Fruit fly (Drosophila melanogaster) whole organism, pupa: ENCODE results near the gene CG2113.

Experiments used
- CG10348 ChIP-seq: fragments of 200-800 bp; sonication (Bioruptor generic); IDR thresholded peaks from 2 replicates; pipeline ENCODE4 v1.3.6; 2022; ENCODE audit warnings: missing biosample characterization, missing genetic modification characterization
- CG12605 ChIP-seq: fragments of 200-800 bp; sonication (Bioruptor generic); IDR thresholded peaks from 2 replicates; pipeline ENCODE4 v1.3.6; 2022; ENCODE audit warnings: missing biosample characterization, missing genetic modification characterization
- CG13204 ChIP-seq: fragments of 200-800 bp; sonication (Bioruptor generic); optimal IDR thresholded peaks from 2 replicates; lab custom pipeline; 2018; ENCODE audit warnings: missing biosample characterization, mild to moderate bottlenecking, missing genetic modification characterization, moderate library complexity
- CG14655 ChIP-seq: fragments of 200-800 bp; sonication (Bioruptor generic); optimal IDR thresholded peaks from 3 replicates; lab custom pipeline; 2017; ENCODE audit warnings: mild to moderate bottlenecking, missing biosample characterization, missing genetic modification reagents, missing genetic modification characterization
- CG15710 ChIP-seq: fragments of 200-800 bp; sonication (Bioruptor generic); optimal IDR thresholded peaks from 2 replicates; lab custom pipeline; 2018; ENCODE audit warnings: missing biosample characterization, mild to moderate bottlenecking, missing genetic modification characterization, moderate library complexity
- CG17806 ChIP-seq: fragments of 200-800 bp; sonication (Bioruptor generic); optimal IDR thresholded peaks from 2 replicates; lab custom pipeline; 2018; ENCODE audit warnings: missing biosample characterization, mild to moderate bottlenecking, missing genetic modification characterization, moderate library complexity
- CG32121 ChIP-seq: fragments of 200-800 bp; sonication (Bioruptor generic); IDR thresholded peaks from 2 replicates; pipeline ENCODE4 v1.3.6; 2022; ENCODE audit warnings: missing biosample characterization, missing genetic modification characterization
- CG34367 ChIP-seq: fragments of 200-800 bp; sonication (Bioruptor generic); optimal IDR thresholded peaks from 2 replicates; lab custom pipeline; 2018; ENCODE audit warnings: missing biosample characterization, mild to moderate bottlenecking, missing genetic modification characterization
- CG4496 ChIP-seq: fragments of 200-800 bp; sonication (Bioruptor generic); IDR thresholded peaks from 3 replicates; pipeline ENCODE4 v1.3.6; 2022; ENCODE audit warnings: missing biosample characterization, missing genetic modification characterization
- CG8159 ChIP-seq: fragments of 200-800 bp; sonication (Bioruptor generic); optimal IDR thresholded peaks from 3 replicates; lab custom pipeline; 2018; ENCODE audit warnings: missing biosample characterization, mild to moderate bottlenecking, missing genetic modification characterization, moderate library complexity
- CG8301 ChIP-seq: fragments of 200-800 bp; sonication (Bioruptor generic); optimal IDR thresholded peaks from 2 replicates; lab custom pipeline; 2018; ENCODE audit warnings: missing biosample characterization, mild to moderate bottlenecking, missing genetic modification characterization
- CG9948 ChIP-seq: fragments of 200-800 bp; sonication (Bioruptor generic); optimal IDR thresholded peaks from 2 replicates; lab custom pipeline; 2018; ENCODE audit warnings: missing biosample characterization, mild to moderate bottlenecking, missing genetic modification characterization, moderate library complexity
- D1 ChIP-seq: fragments of 200-800 bp; sonication (Bioruptor generic); optimal IDR thresholded peaks from 2 replicates; lab custom pipeline; 2018; ENCODE audit warnings: missing biosample characterization, mild to moderate bottlenecking, missing genetic modification characterization, moderate library complexity
- EcR ChIP-seq: fragments of 200-800 bp; sonication (Bioruptor generic); optimal IDR thresholded peaks from 3 replicates; lab custom pipeline; 2019; ENCODE audit warnings: missing biosample characterization, missing genetic modification characterization, mild to moderate bottlenecking, moderate library complexity, missing genetic modification reagents
- Ets98B ChIP-seq: fragments of 200-800 bp; sonication (Bioruptor generic); IDR thresholded peaks from 2 replicates; pipeline ENCODE4 v1.3.6; 2022; ENCODE audit warnings: missing biosample characterization, missing genetic modification characterization
- Pif1A ChIP-seq: fragments of 200-800 bp; sonication (Bioruptor generic); optimal IDR thresholded peaks from 3 replicates; lab custom pipeline; 2016; ENCODE audit warnings: missing biosample characterization, missing genetic modification characterization
- Pif1B ChIP-seq: fragments of 200-800 bp; sonication (Bioruptor generic); optimal IDR thresholded peaks from 3 replicates; lab custom pipeline; 2016; ENCODE audit warnings: missing biosample characterization, missing genetic modification characterization
- Snoo ChIP-seq: fragments of 200-800 bp; sonication (Bioruptor generic); optimal IDR thresholded peaks from 3 replicates; lab custom pipeline; 2017; ENCODE audit warnings: missing biosample characterization, mild to moderate bottlenecking, missing genetic modification characterization, inconsistent platforms
- fd96Ca ChIP-seq: fragments of 200-800 bp; sonication (Bioruptor generic); IDR thresholded peaks from 3 replicates; pipeline ENCODE4 v1.3.6; 2022; ENCODE audit warnings: missing biosample characterization, missing genetic modification characterization
- gl ChIP-seq: fragments of 200-800 bp; sonication (Bioruptor generic); optimal IDR thresholded peaks from 2 replicates; lab custom pipeline; 2018; ENCODE audit warnings: missing biosample characterization, mild to moderate bottlenecking, missing genetic modification characterization
- rn ChIP-seq: fragments of 200-800 bp; sonication (Bioruptor generic); IDR thresholded peaks from 2 replicates; pipeline ENCODE4 v1.3.6; 2022; ENCODE audit warnings: missing biosample characterization, missing genetic modification characterization

The CG2113 gene

DNA sequence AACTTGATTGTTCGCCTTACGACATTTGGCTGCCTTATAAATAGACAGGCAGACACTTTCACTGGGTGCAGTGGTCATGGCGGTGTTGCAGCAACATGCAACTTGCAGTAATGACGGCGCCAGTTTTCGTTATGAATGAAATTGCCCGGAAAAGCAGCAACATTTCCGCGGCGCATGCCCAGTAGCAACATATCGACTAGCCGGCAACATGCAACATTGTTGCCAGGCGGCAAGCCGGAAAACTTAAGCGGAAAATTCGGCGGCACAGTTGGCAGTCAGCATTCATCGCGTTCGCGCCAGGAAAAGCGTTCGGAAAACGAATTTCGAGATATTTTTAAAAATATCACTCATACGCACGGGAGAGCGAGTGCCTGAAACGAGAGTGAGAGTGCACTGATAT lies 6.5 kb downstream of the CG2113 start, which contains the start of gene FMRFaR:
FMRFaR (plus strand) TSS at position 272 of the 400 bp plus-strand sequence.
- TF ChIP-seq Snoo (tag; lab: Kevin White, UChicago) (no peak), CG12605 (no peak), rn (GFP tag; lab: Robert Waterston, UW) (no peak), CG4496 (no peak), CG14655 (peak; percentile 15), EcR (GFP tag; lab: Kevin White, UChicago) (no peak), CG10348 (no peak), CG8159 (tag; lab: Kevin White, UChicago) (no peak)

- TF ChIP-seq CG14655: no peak
- TF ChIP-seq CG32121 (GFP tag; lab: Robert Waterston, UW): no peak
- no peak for TF ChIP-seq CG15710 (tag; lab: Kevin White, UChicago)
- no peak for TF ChIP-seq gl (tag; lab: Kevin White, UChicago)
- no peak for TF ChIP-seq EcR (GFP tag; lab: Kevin White, UChicago)
- no peak for TF ChIP-seq CG13204 (GFP tag; lab: Kevin White, UChicago)
- no peak for TF ChIP-seq rn (GFP tag; lab: Robert Waterston, UW)
- TF ChIP-seq CG12605: no peak
- TF ChIP-seq CG8301 (tag; lab: Kevin White, UChicago): no peak
- no peak for TF ChIP-seq Pif1A (GFP tag; lab: Kevin White, UChicago)
- no peak for TF ChIP-seq Ets98B (GFP tag; lab: Robert Waterston, UW)
- no peak for TF ChIP-seq CG10348
- TF ChIP-seq Pif1B (GFP tag; lab: Kevin White, UChicago): no peak
Measured at dm6 chr3L:3013496-3013895, 18.5 kb downstream of the CG2113 start.

DNA sequence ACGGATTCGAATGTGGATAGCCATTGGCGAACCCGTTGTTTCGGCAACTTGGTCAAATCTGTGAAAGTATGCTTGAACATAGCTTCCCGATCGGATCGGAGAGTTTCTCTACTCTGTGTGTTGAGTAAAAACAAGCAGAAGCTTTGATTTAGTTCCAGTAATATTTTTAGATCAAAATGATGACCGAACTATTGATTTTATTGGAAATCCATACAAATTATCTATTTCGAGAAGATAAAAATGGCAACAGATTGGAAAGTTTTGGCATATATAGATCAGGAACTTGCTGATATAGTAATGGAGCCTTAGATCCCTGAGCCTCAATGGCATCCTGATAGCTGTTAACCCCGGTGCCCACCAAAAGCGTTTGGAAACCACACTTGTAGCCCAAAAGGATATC lies 21.0 kb downstream of the CG2113 start, which contains the start of gene CG32488:
CG32488 (minus strand) TSS at position 101 of the 400 bp plus-strand sequence.
- no peak for TF ChIP-seq CG9948 (tag; lab: Kevin White, UChicago)
- TF ChIP-seq CG32121 (GFP tag; lab: Robert Waterston, UW): no peak
- TF ChIP-seq Snoo (tag; lab: Kevin White, UChicago): no peak
- TF ChIP-seq gl (tag; lab: Kevin White, UChicago): no peak
- TF ChIP-seq CG4496: no peak
- no peak for TF ChIP-seq fd96Ca (GFP tag; lab: Robert Waterston, UW)

dm6 chr3L:3017156-3017555 lies 22.2 kb downstream of the CG2113 start, which contains the start of gene CG32487:
CG32487 (minus strand) TSS chr3L:3017256.
- TF ChIP-seq CG12605 (no peak), CG15710 (tag; lab: Kevin White, UChicago) (no peak), fd96Ca (GFP tag; lab: Robert Waterston, UW) (no peak), rn (GFP tag; lab: Robert Waterston, UW) (no peak), D1 (tag; lab: Kevin White, UChicago) (no peak), gl (tag; lab: Kevin White, UChicago) (no peak), CG13204 (GFP tag; lab: Kevin White, UChicago) (no peak), CG8159 (tag; lab: Kevin White, UChicago) (no peak), Pif1B (GFP tag; lab: Kevin White, UChicago) (no peak), Snoo (tag; lab: Kevin White, UChicago) (no peak), Pif1A (GFP tag; lab: Kevin White, UChicago) (no peak), CG32121 (GFP tag; lab: Robert Waterston, UW) (no peak), CG10348 (no peak), CG34367 (tag; lab: Kevin White, UChicago) (no peak)

- TF ChIP-seq fd96Ca (GFP tag; lab: Robert Waterston, UW) (no peak), CG17806 (tag; lab: Kevin White, UChicago) (no peak), CG9948 (tag; lab: Kevin White, UChicago) (no peak), CG15710 (tag; lab: Kevin White, UChicago) (no peak), CG34367 (tag; lab: Kevin White, UChicago) (no peak), Ets98B (GFP tag; lab: Robert Waterston, UW) (no peak), CG8159 (tag; lab: Kevin White, UChicago) (no peak)
Measured at dm6 chr3L:3026421-3026820, 31.4 kb downstream of the CG2113 start, which contains the start of gene aly. aly (minus strand) TSS chr3L:3026521.

- TF ChIP-seq gl (tag; lab: Kevin White, UChicago): no peak
- peak; percentile 2 for TF ChIP-seq CG8301 (tag; lab: Kevin White, UChicago)
Measured at dm6 chr3L:3034779-3035643, 40.0 kb downstream of the CG2113 start, which contains the start of gene CG2162. CG2162 (plus strand) TSS chr3L:3035196.
